Fruit fly (Drosophila melanogaster) whole organism, embryonic: Measurements from ENCODE around the gene CG31176.

Experiments used
- Atf3 ChIP-seq: fragments of 200-800 bp; sonication (Bioruptor generic); optimal IDR thresholded peaks from 3 replicates; lab custom pipeline; 2016; ENCODE audit warnings: missing biosample characterization, missing genetic modification characterization
- CG10209 ChIP-seq: fragments of 200-800 bp; sonication (Bioruptor generic); optimal IDR thresholded peaks from 3 replicates; lab custom pipeline; 2017; ENCODE audit warnings: missing biosample characterization, mild to moderate bottlenecking, missing genetic modification characterization, missing genetic modification reagents
- CG14050 ChIP-seq: fragments of 200-800 bp; sonication (Bioruptor generic); IDR thresholded peaks from 3 replicates; pipeline ENCODE4 v1.3.6; 2022; ENCODE audit warnings: missing biosample characterization, missing genetic modification characterization
- CG15073 ChIP-seq: fragments of 200-800 bp; sonication (Bioruptor generic); optimal IDR thresholded peaks from 2 replicates; lab custom pipeline; 2016; ENCODE audit warnings: missing biosample characterization, missing genetic modification characterization
- CG16813 ChIP-seq: fragments of 200-800 bp; sonication (Bioruptor generic); IDR thresholded peaks from 3 replicates; pipeline ENCODE4 v1.3.6; 2022; ENCODE audit warnings: missing biosample characterization, missing genetic modification characterization; ENCODE audit not compliant: partially characterized antibody
- CG17361 ChIP-seq: fragments of 200-800 bp; sonication (Bioruptor generic); IDR thresholded peaks from 3 replicates; pipeline ENCODE4 v1.3.6; 2022; ENCODE audit warnings: missing biosample characterization, missing genetic modification characterization
- CG18599 ChIP-seq: fragments of 200-800 bp; sonication (Bioruptor generic); optimal IDR thresholded peaks from 3 replicates; lab custom pipeline; 2017; ENCODE audit warnings: missing biosample characterization, missing genetic modification characterization, mild to moderate bottlenecking, moderate library complexity, missing genetic modification reagents
- CG3065 ChIP-seq: fragments of 200-800 bp; sonication (Bioruptor generic); optimal IDR thresholded peaks from 2 replicates; lab custom pipeline; 2016; ENCODE audit warnings: missing biosample characterization, missing genetic modification characterization
- CG31388 ChIP-seq: fragments of 200-800 bp; sonication (Bioruptor generic); optimal IDR thresholded peaks from 2 replicates; lab custom pipeline; 2016; ENCODE audit warnings: missing biosample characterization, missing genetic modification characterization
- CG34376 ChIP-seq: fragments of 200-800 bp; sonication (Bioruptor generic); optimal IDR thresholded peaks from 2 replicates; lab custom pipeline; 2018; ENCODE audit warnings: missing biosample characterization, mild to moderate bottlenecking, missing genetic modification characterization
- CG43689 ChIP-seq: fragments of 200-800 bp; sonication (Bioruptor generic); IDR thresholded peaks from 2 replicates; pipeline ENCODE4 v1.3.6; 2022; ENCODE audit warnings: missing biosample characterization, missing genetic modification characterization
- CG4424 ChIP-seq: fragments of 200-800 bp; sonication (Bioruptor generic); optimal IDR thresholded peaks from 3 replicates; lab custom pipeline; 2016; ENCODE audit warnings: missing biosample characterization, missing genetic modification characterization
- CG5245 ChIP-seq: fragments of 200-800 bp; sonication (Bioruptor generic); optimal IDR thresholded peaks from 3 replicates; lab custom pipeline; 2016; ENCODE audit warnings: missing biosample characterization, missing genetic modification characterization
- CG5953 ChIP-seq: fragments of 200-800 bp; sonication (Bioruptor generic); IDR thresholded peaks from 2 replicates; pipeline ENCODE4 v1.3.6; 2022; ENCODE audit warnings: missing biosample characterization, missing genetic modification characterization
- CG6813 ChIP-seq: fragments of 200-800 bp; sonication (Bioruptor generic); optimal IDR thresholded peaks from 2 replicates; lab custom pipeline; 2017; ENCODE audit warnings: missing biosample characterization, missing genetic modification characterization, mild to moderate bottlenecking, moderate library complexity, missing genetic modification reagents
- CG7745 ChIP-seq: fragments of 200-800 bp; sonication (Bioruptor generic); optimal IDR thresholded peaks from 2 replicates; lab custom pipeline; 2018; ENCODE audit warnings: missing biosample characterization, mild to moderate bottlenecking, missing genetic modification characterization, moderate library complexity
- CG7786 ChIP-seq: fragments of 200-800 bp; sonication (Bioruptor generic); optimal IDR thresholded peaks from 2 replicates; lab custom pipeline; 2016; ENCODE audit warnings: missing biosample characterization, missing genetic modification characterization
- CG7928 ChIP-seq: fragments of 200-800 bp; sonication (Bioruptor generic); optimal IDR thresholded peaks from 2 replicates; lab custom pipeline; 2017; ENCODE audit warnings: missing biosample characterization, mild to moderate bottlenecking, missing genetic modification characterization
- CG8089 ChIP-seq: fragments of 200-800 bp; sonication (Bioruptor generic); optimal IDR thresholded peaks from 3 replicates; lab custom pipeline; 2016; ENCODE audit warnings: missing biosample characterization, missing genetic modification characterization
- Camta ChIP-seq: fragments of 200-800 bp; sonication (Bioruptor generic); optimal IDR thresholded peaks from 2 replicates; lab custom pipeline; 2016; ENCODE audit warnings: missing biosample characterization, missing genetic modification characterization
- Dek ChIP-seq: fragments of 200-800 bp; sonication (Bioruptor generic); optimal IDR thresholded peaks from 3 replicates; lab custom pipeline; 2019; ENCODE audit warnings: missing biosample characterization, mild to moderate bottlenecking, missing genetic modification characterization, moderate library complexity
- Dref ChIP-seq: fragments of 200-800 bp; sonication (Bioruptor generic); IDR thresholded peaks from 2 replicates; pipeline ENCODE4 v1.3.6; 2022; ENCODE audit warnings: missing biosample characterization, missing genetic modification characterization
- Drgx ChIP-seq: fragments of 200-800 bp; sonication (Bioruptor generic); IDR thresholded peaks from 2 replicates; pipeline ENCODE4 v1.3.6; 2022; ENCODE audit warnings: missing biosample characterization, missing genetic modification characterization
- E2f2 ChIP-seq: fragments of 200-800 bp; sonication (Bioruptor generic); IDR thresholded peaks from 2 replicates; pipeline ENCODE4 v1.3.6; 2022; ENCODE audit warnings: missing biosample characterization, missing genetic modification characterization
- Fer2 ChIP-seq: fragments of 200-800 bp; sonication (Bioruptor generic); optimal IDR thresholded peaks from 2 replicates; lab custom pipeline; 2018; ENCODE audit warnings: missing biosample characterization, mild to moderate bottlenecking, missing genetic modification characterization, moderate library complexity
- Hr3 ChIP-seq: fragments of 200-800 bp; sonication (Bioruptor generic); optimal IDR thresholded peaks from 3 replicates; lab custom pipeline; 2016; ENCODE audit warnings: missing biosample characterization, missing genetic modification characterization
- Hr51 ChIP-seq, 2 experiments: fragments of 200-800 bp; sonication (Bioruptor generic); optimal IDR thresholded peaks; 2 replicates in 1 of 2; 3 replicates in 1 of 2; lab custom pipeline; 2016 to 2018; ENCODE audit warnings: missing biosample characterization in 2 of 2, missing genetic modification characterization in 2 of 2, mild to moderate bottlenecking in 1 of 2, moderate library complexity in 1 of 2
- Lhr ChIP-seq: fragments of 200-800 bp; sonication (Bioruptor generic); optimal IDR thresholded peaks from 3 replicates; lab custom pipeline; 2017; ENCODE audit warnings: mild to moderate bottlenecking, missing biosample characterization, missing genetic modification reagents, missing genetic modification characterization
- MTF-1 ChIP-seq: fragments of 200-800 bp; sonication (Bioruptor generic); optimal IDR thresholded peaks from 2 replicates; lab custom pipeline; 2018; ENCODE audit warnings: missing biosample characterization, mild to moderate bottlenecking, missing genetic modification characterization, borderline replicate concordance
- Myb ChIP-seq: fragments of 200-800 bp; sonication (Bioruptor generic); optimal IDR thresholded peaks from 2 replicates; lab custom pipeline; 2016; ENCODE audit warnings: missing biosample characterization, missing genetic modification characterization
- NFAT ChIP-seq: fragments of 200-800 bp; sonication (Bioruptor generic); IDR thresholded peaks from 2 replicates; pipeline ENCODE4 v1.3.6; 2022; ENCODE audit warnings: missing biosample characterization, missing genetic modification characterization
- Nf-YB ChIP-seq: fragments of 200-800 bp; sonication (Bioruptor generic); optimal IDR thresholded peaks from 3 replicates; lab custom pipeline; 2019; ENCODE audit warnings: missing biosample characterization, mild to moderate bottlenecking, missing genetic modification characterization, moderate library complexity
- NfI ChIP-seq: fragments of 200-800 bp; sonication (Bioruptor generic); optimal IDR thresholded peaks from 3 replicates; lab custom pipeline; 2018; ENCODE audit warnings: missing biosample characterization, mild to moderate bottlenecking, missing genetic modification characterization, moderate library complexity
- Opbp ChIP-seq: fragments of 200-800 bp; sonication (Bioruptor generic); IDR thresholded peaks from 3 replicates; pipeline ENCODE4 v1.3.6; 2022; ENCODE audit warnings: missing biosample characterization, missing genetic modification characterization; ENCODE audit not compliant: partially characterized antibody
- Rx ChIP-seq: fragments of 200-800 bp; sonication (Bioruptor generic); IDR thresholded peaks from 2 replicates; pipeline ENCODE4 v1.3.6; 2022; ENCODE audit warnings: missing biosample characterization, missing genetic modification characterization
- Stat92E ChIP-seq, 3 experiments: fragments of >200 bp in 2 of 3; fragments of 200-800 bp in 1 of 3; sonication (Bioruptor generic) in 1 of 3; optimal IDR thresholded peaks; 2 replicates each; lab custom pipeline; 2017 to 2019; ENCODE audit warnings: missing biosample characterization in 3 of 3, missing genetic modification characterization in 3 of 3, mild to moderate bottlenecking in 1 of 3, moderate library complexity in 1 of 3
- ab ChIP-seq: fragments of 200-800 bp; sonication (Bioruptor generic); optimal IDR thresholded peaks from 2 replicates; lab custom pipeline; 2016; ENCODE audit warnings: missing biosample characterization, missing genetic modification characterization
- ash1 ChIP-seq: fragments of 200-800 bp; sonication (Bioruptor generic); optimal IDR thresholded peaks from 2 replicates; lab custom pipeline; 2018; ENCODE audit warnings: missing biosample characterization, mild to moderate bottlenecking, missing genetic modification characterization
- az2 ChIP-seq: fragments of 200-800 bp; sonication (Bioruptor generic); optimal IDR thresholded peaks from 3 replicates; lab custom pipeline; 2016; ENCODE audit warnings: missing biosample characterization, missing genetic modification characterization
- bcd ChIP-seq: fragments of 200-800 bp; sonication (Bioruptor generic); optimal IDR thresholded peaks from 2 replicates; lab custom pipeline; 2017; ENCODE audit warnings: missing biosample characterization, mild to moderate bottlenecking, missing genetic modification characterization
- br ChIP-seq: fragments of >200 bp; optimal IDR thresholded peaks from 2 replicates; lab custom pipeline; 2017
- dan ChIP-seq: fragments of 200-800 bp; sonication (Bioruptor generic); IDR thresholded peaks from 2 replicates; pipeline ENCODE4 v1.3.6; 2022; ENCODE audit warnings: missing biosample characterization, missing genetic modification characterization
- gt ChIP-seq: fragments of 200-800 bp; sonication (Bioruptor generic); IDR thresholded peaks from 2 replicates; pipeline ENCODE4 v1.3.6; 2022; ENCODE audit warnings: missing biosample characterization, missing genetic modification characterization
- lilli ChIP-seq: fragments of 200-800 bp; sonication (Bioruptor generic); optimal IDR thresholded peaks from 3 replicates; lab custom pipeline; 2016; ENCODE audit warnings: missing biosample characterization, missing genetic modification characterization
- lola ChIP-seq, 3 experiments: fragments of >200 bp in 2 of 3; fragments of 200-800 bp in 1 of 3; sonication (Bioruptor generic) in 1 of 3; optimal IDR thresholded peaks; 2 replicates each; lab custom pipeline; 2017 to 2019; ENCODE audit warnings: missing biosample characterization in 3 of 3, missing genetic modification characterization in 3 of 3, mild to moderate bottlenecking in 1 of 3, moderate library complexity in 1 of 3
- nerfin-2 ChIP-seq: fragments of 200-800 bp; sonication (Bioruptor generic); IDR thresholded peaks from 2 replicates; pipeline ENCODE4 v1.3.6; 2022; ENCODE audit warnings: missing biosample characterization, missing genetic modification characterization; ENCODE audit not compliant: partially characterized antibody
- onecut ChIP-seq: fragments of 200-800 bp; sonication (Bioruptor generic); IDR thresholded peaks from 2 replicates; pipeline ENCODE4 v1.3.6; 2022; ENCODE audit warnings: missing biosample characterization, missing genetic modification characterization
- otp ChIP-seq: fragments of 200-800 bp; sonication (Bioruptor generic); IDR thresholded peaks from 3 replicates; pipeline ENCODE4, ENCODE4 v1.3.6; 2022; ENCODE audit warnings: missing biosample characterization, missing genetic modification characterization
- row ChIP-seq: fragments of 200-800 bp; sonication (Bioruptor generic); IDR thresholded peaks from 3 replicates; pipeline ENCODE4 v1.3.6; 2022; ENCODE audit warnings: missing biosample characterization, missing genetic modification characterization
- sob ChIP-seq: fragments of 200-800 bp; sonication (Bioruptor generic); IDR thresholded peaks from 2 replicates; pipeline ENCODE4 v1.3.6; 2022; ENCODE audit warnings: missing biosample characterization, missing genetic modification characterization
- zen2 ChIP-seq: fragments of 200-800 bp; sonication (Bioruptor generic); IDR thresholded peaks from 3 replicates; pipeline ENCODE4 v1.3.6; 2022; ENCODE audit warnings: missing biosample characterization, missing genetic modification characterization; ENCODE audit not compliant: partially characterized antibody

CG31176 gene

dm6 chr3R:21662501-21663007, 56.9 kb downstream of the CG31176 start, which contains the start of gene Archease (continued):
- TF ChIP-seq Opbp (no peak), Drgx (GFP tag; lab: Robert Waterston, UW) (peak; percentile 50), lilli (GFP tag; lab: Kevin White, UChicago) (peak; percentile 51), CG15073 (no peak), CG10209 (peak; percentile 2), CG34376 (GFP tag; lab: Kevin White, UChicago) (peak; percentile 41), Dref (no peak), CG5953 (GFP tag; lab: Robert Waterston, UW) (no peak), onecut (GFP tag; lab: Robert Waterston, UW) (peak; percentile 51), CG14050 (no peak), E2f2 (GFP tag; lab: Robert Waterston, UW) (peak; percentile 59), CG7745 (tag; lab: Kevin White, UChicago) (no peak), dan (no peak), CG7928 (GFP tag; lab: Kevin White, UChicago) (no peak), Hr3 (GFP tag; lab: Kevin White, UChicago) (no peak), ab (GFP tag; lab: Kevin White, UChicago) (no peak), Myb (GFP tag; lab: Kevin White, UChicago) (peak; percentile 49), NfI (GFP tag; lab: Kevin White, UChicago) (peak; percentile 49), MTF-1 (GFP tag; lab: Kevin White, UChicago) (peak; percentile 15), bcd (GFP tag; lab: Kevin White, UChicago) (peak; percentile 40), zen2 (GFP tag; lab: Robert Waterston, UW) (no peak), Lhr (GFP tag; lab: Kevin White, UChicago) (peak; percentile 24), az2 (GFP tag; lab: Kevin White, UChicago) (peak; percentile 10), Camta (GFP tag; lab: Kevin White, UChicago) (no peak), CG4424 (GFP tag; lab: Kevin White, UChicago) (peak; percentile 58), Dek (tag; lab: Kevin White, UChicago) (peak; percentile 17), Hr51 (GFP tag; optimal IDR thresholded peaks at IDR 0.05; lab: Kevin White, UChicago) (peak; percentile 16 to 76), NFAT (GFP tag; lab: Robert Waterston, UW) (no peak), Stat92E (GFP tag; optimal IDR thresholded peaks at IDR 0.05; lab: Kevin White, UChicago) (no peak), CG16813 (GFP tag; lab: Robert Waterston, UW) (no peak), CG6813 (GFP tag; lab: Kevin White, UChicago) (peak; percentile 27), CG7786 (GFP tag; lab: Kevin White, UChicago) (no peak), otp (no peak), Atf3 (GFP tag; lab: Kevin White, UChicago) (no peak), CG31388 (GFP tag; lab: Kevin White, UChicago) (no peak), ash1 (no peak), CG3065 (GFP tag; lab: Kevin White, UChicago) (no peak), nerfin-2 (GFP tag; lab: Robert Waterston, UW) (no peak), sob (GFP tag; lab: Robert Waterston, UW) (no peak), gt (GFP tag; lab: Robert Waterston, UW) (no peak), CG43689 (GFP tag; lab: Robert Waterston, UW) (no peak), br (no peak), CG5245 (GFP tag; lab: Kevin White, UChicago) (no peak), CG8089 (GFP tag; lab: Kevin White, UChicago) (no peak), lola (GFP tag; optimal IDR thresholded peaks at IDR 0.05; lab: Kevin White, UChicago) (peak in 1 of 3 experiments; percentile 18), Nf-YB (GFP tag; lab: Kevin White, UChicago) (peak; percentile 34), row (GFP tag; lab: Robert Waterston, UW) (peak; percentile 65), CG18599 (GFP tag; lab: Kevin White, UChicago) (no peak), CG17361 (GFP tag; lab: Robert Waterston, UW) (peak; percentile 71; the same call in 2 of the 3 replicates), Fer2 (tag; lab: Kevin White, UChicago) (peak; percentile 34), Rx (GFP tag; lab: Robert Waterston, UW) (no peak)
